Worm (Caenorhabditis elegans): ENCODE measurements around the gene sftb-1.

sftb-1 gene

ce11 chrIII:4313061-4313962 lies 44.2 kb upstream of the sftb-1 start, which contains the start of the genes evl-14 and dcn-1:
TSS of gene evl-14 (minus strand) at chrIII:4313128.
TSS of gene dcn-1 (plus strand) at chrIII:4313912.
- no peak for TF ChIP-seq ceh-18 (tag; optimal IDR thresholded peaks at IDR 0.05)
- no peak for TF ChIP-seq pha-2 (tag; optimal IDR thresholded peaks at IDR 0.05)
- peak; percentile 32 for TF ChIP-seq elt-2 (tag; optimal IDR thresholded peaks at IDR 0.05)
- TF ChIP-seq ceh-31 (tag; optimal IDR thresholded peaks at IDR 0.05): peak; percentile 58
- peak; percentile 15 for TF ChIP-seq tbx-2 (tag; optimal IDR thresholded peaks at IDR 0.05)
- TF ChIP-seq npax-4 (tag; optimal IDR thresholded peaks at IDR 0.05): no peak
- peak; percentile 67 for TF ChIP-seq pax-1 (tag; optimal IDR thresholded peaks at IDR 0.05)
- peak; percentile 12 for TF ChIP-seq ceh-30 (tag; optimal IDR thresholded peaks at IDR 0.05)
- peak; percentile 63 for TF ChIP-seq ceh-48 (tag; optimal IDR thresholded peaks at IDR 0.05)
- no peak for TF ChIP-seq ceh-2 (tag; optimal IDR thresholded peaks at IDR 0.05)
- TF ChIP-seq hlh-30 (tag; optimal IDR thresholded peaks at IDR 0.05; ENCODE audit: insufficient read depth): peak; percentile 63
- TF ChIP-seq lin-11 (tag; optimal IDR thresholded peaks at IDR 0.05): no peak
- peak; percentile 58 for TF ChIP-seq unc-55 (GFP tag; optimal IDR thresholded peaks at IDR 0.05)
- peak; percentile 27 for TF ChIP-seq nfya-1 (tag; optimal IDR thresholded peaks at IDR 0.05)

- no peak for TF ChIP-seq nhr-11 (tag; optimal IDR thresholded peaks at IDR 0.05)
- TF ChIP-seq K09A11.1 (tag; optimal IDR thresholded peaks at IDR 0.05; ENCODE audit: insufficient read depth): no peak
- no peak for TF ChIP-seq ahr-1 (tag; optimal IDR thresholded peaks at IDR 0.05)
- no peak for TF ChIP-seq sox-2 (GFP tag; IDR thresholded peaks at IDR 0.05)
- TF ChIP-seq ceh-22 (tag; optimal IDR thresholded peaks at IDR 0.05): no peak
- no peak for TF ChIP-seq ceh-24 (tag; optimal IDR thresholded peaks at IDR 0.05)
- TF ChIP-seq unc-42 (tag; optimal IDR thresholded peaks at IDR 0.05): no peak
- TF ChIP-seq nfya-1 (tag; optimal IDR thresholded peaks at IDR 0.05): no peak
- TF ChIP-seq ceh-14 (tag; optimal IDR thresholded peaks at IDR 0.05): no peak
- TF ChIP-seq ceh-6 (GFP tag; optimal IDR thresholded peaks at IDR 0.05): no peak
- TF ChIP-seq pax-1 (tag; optimal IDR thresholded peaks at IDR 0.05): no peak
- TF ChIP-seq sdc-2 (tag; optimal IDR thresholded peaks at IDR 0.05): no peak
- TF ChIP-seq ttx-3 (tag; optimal IDR thresholded peaks at IDR 0.05): no peak
- TF ChIP-seq lim-6 (tag; optimal IDR thresholded peaks at IDR 0.05): no peak
- TF ChIP-seq mec-3 (tag; optimal IDR thresholded peaks at IDR 0.05; ENCODE audit: borderline replicate concordance): no peak
- TF ChIP-seq ztf-16 (tag; optimal IDR thresholded peaks at IDR 0.05): no peak
- TF ChIP-seq ceh-9 (tag; optimal IDR thresholded peaks at IDR 0.05): no peak
- TF ChIP-seq pqm-1 (tag; optimal IDR thresholded peaks at IDR 0.05): no peak
- TF ChIP-seq pros-1 (tag; optimal IDR thresholded peaks at IDR 0.05): no peak
- no peak for TF ChIP-seq F13H6.1 (tag; optimal IDR thresholded peaks at IDR 0.05)
These were observed 40.2 kb upstream of the sftb-1 start for ce11 chrIII:4309303-4309702.

DNA sequence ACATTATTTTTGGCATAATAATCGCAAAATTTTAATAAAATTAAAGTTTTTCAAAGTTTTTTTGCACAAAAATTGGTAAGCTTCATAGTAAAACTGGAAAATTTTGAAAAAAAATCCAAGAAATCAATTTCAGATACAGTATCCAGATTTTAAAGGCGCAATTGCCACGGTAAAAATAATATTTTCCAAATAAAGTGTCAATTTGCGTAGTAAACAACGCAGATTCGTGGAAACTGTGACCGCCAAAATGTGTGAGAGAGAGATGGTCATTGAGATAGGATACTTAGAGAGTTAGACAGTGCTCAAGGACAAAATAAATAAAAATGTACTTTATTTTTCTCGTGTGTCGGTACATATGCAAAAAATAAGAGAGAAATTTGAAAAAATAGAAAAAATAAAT lies 33.7 kb upstream of the sftb-1 start:
- TF ChIP-seq pat-9 (tag; optimal IDR thresholded peaks at IDR 0.05) (no peak), pha-4 (tag; optimal IDR thresholded peaks at IDR 0.05) (no peak), gmeb-2 (tag; optimal IDR thresholded peaks at IDR 0.05) (no peak), F13H6.1 (tag; optimal IDR thresholded peaks at IDR 0.05) (no peak), tbx-2 (tag; optimal IDR thresholded peaks at IDR 0.05) (no peak), pag-3 (tag; optimal IDR thresholded peaks at IDR 0.05; ENCODE audit: borderline replicate concordance) (no peak), ceh-14 (tag; optimal IDR thresholded peaks at IDR 0.05) (no peak), Y22D7AL.16 (tag; optimal IDR thresholded peaks at IDR 0.05) (no peak), hlh-6 (tag; optimal IDR thresholded peaks at IDR 0.05) (no peak), elt-4 (tag; optimal IDR thresholded peaks at IDR 0.05) (no peak), pha-2 (tag; optimal IDR thresholded peaks at IDR 0.05) (no peak), syd-9 (tag; optimal IDR thresholded peaks at IDR 0.05) (no peak)
